Worm (Caenorhabditis elegans) whole organism, midembryonic: ENCODE results near the gene ivd-1.

Experiments
- T22C8.4 ChIP-seq: fragments of 200-800 bp; sonication (Bioruptor generic); IDR thresholded peaks from 2 replicates; pipeline ENCODE4 v1.3.6; 2022; ENCODE audit warnings: missing genetic modification characterization, missing compliant biosample characterization
- cog-1 ChIP-seq: sonication (generic microtip); optimal IDR thresholded peaks from 2 replicates; lab custom pipeline; 2016; ENCODE audit warnings: missing genetic modification characterization, missing compliant biosample characterization
- flt-1 ChIP-seq: fragments of 200-800 bp; sonication (Bioruptor generic); IDR thresholded peaks from 2 replicates; pipeline ENCODE4 v1.3.6; 2022; ENCODE audit warnings: missing genetic modification characterization, missing compliant biosample characterization
- klf-2 ChIP-seq: fragments of 200-800 bp; sonication (Bioruptor generic); conservative IDR thresholded peaks from 2 replicates; pipeline ENCODE4 v1.3.6; 2022; ENCODE audit warnings: missing genetic modification reagents, missing genetic modification characterization, missing compliant biosample characterization
- med-1 ChIP-seq: sonication (generic microtip); optimal IDR thresholded peaks from 2 replicates; lab custom pipeline; 2017; ENCODE audit warnings: missing genetic modification characterization, mild to moderate bottlenecking, missing compliant biosample characterization, antibody characterized with exemption, missing genetic modification reagents; ENCODE audit not compliant: insufficient read depth
- ref-1 ChIP-seq: fragments of 200-800 bp; sonication (Bioruptor generic); conservative IDR thresholded peaks from 2 replicates; pipeline ENCODE4 v1.3.6; 2022; ENCODE audit warnings: missing genetic modification reagents, missing genetic modification characterization, missing compliant biosample characterization
- tab-1 ChIP-seq: fragments of 200-800 bp; sonication (Bioruptor generic); IDR thresholded peaks from 2 replicates; pipeline ENCODE4 v1.3.6; 2022; ENCODE audit warnings: missing genetic modification characterization, missing compliant biosample characterization
- ztf-29 ChIP-seq: fragments of 200-800 bp; sonication (Bioruptor generic); IDR thresholded peaks from 2 replicates; pipeline ENCODE4 v1.3.6; 2022; ENCODE audit warnings: missing genetic modification reagents, missing genetic modification characterization, missing compliant biosample characterization

ce11 chrIV:5088814-5089322, at the start of gene ivd-1:
- TF ChIP-seq cog-1 (tag; lab: Kevin White, UChicago) (no peak), ztf-29 (GFP tag; lab: Robert Waterston, UW) (no peak), med-1 (no peak), klf-2 (no peak), flt-1 (GFP tag; lab: Robert Waterston, UW) (no peak), ref-1 (GFP tag; lab: Robert Waterston, UW) (no peak), T22C8.4 (GFP tag; lab: Robert Waterston, UW) (no peak), tab-1 (GFP tag; lab: Robert Waterston, UW) (no peak)
